Fruit fly (Drosophila melanogaster): Measurements from ENCODE around the gene CG34447.

Gene CG34447

dm6 chr2L:2427384-2428208 is 7.8 kb upstream of the CG34447 start:
- TF ChIP-seq CG11902 (GFP tag; optimal IDR thresholded peaks at IDR 0.05) (no peak), Ets96B (tag; optimal IDR thresholded peaks at IDR 0.05) (no peak), Ets21C (GFP tag; optimal IDR thresholded peaks at IDR 0.05) (no peak), CG7368 (GFP tag; optimal IDR thresholded peaks at IDR 0.05) (no peak), Met (GFP tag; optimal IDR thresholded peaks at IDR 0.05) (no peak), Eip93F (GFP tag; optimal IDR thresholded peaks at IDR 0.05) (no peak), spab (GFP tag; optimal IDR thresholded peaks at IDR 0.05) (no peak), CG10631 (GFP tag; optimal IDR thresholded peaks at IDR 0.05) (no peak), Sox15 (GFP tag; optimal IDR thresholded peaks at IDR 0.05) (no peak), svp (GFP tag) (peak; percentile 58), CG6792 (GFP tag; optimal IDR thresholded peaks at IDR 0.05) (no peak), CG9139 (GFP tag; optimal IDR thresholded peaks at IDR 0.05) (no peak), CG8319 (GFP tag; optimal IDR thresholded peaks at IDR 0.05) (no peak), Gug (GFP tag; IDR thresholded peaks at IDR 0.05) (no peak), Hr4 (GFP tag; optimal IDR thresholded peaks at IDR 0.05) (no peak), CG6276 (GFP tag; optimal IDR thresholded peaks at IDR 0.05) (peak; percentile 25), eg (GFP tag; IDR thresholded peaks at IDR 0.05) (no peak), fd85E (GFP tag; optimal IDR thresholded peaks at IDR 0.05) (no peak), lz (GFP tag; optimal IDR thresholded peaks at IDR 0.05) (no peak), salr (GFP tag; optimal IDR thresholded peaks at IDR 0.05) (no peak), CG8119 (GFP tag; IDR thresholded peaks at IDR 0.05) (peak; percentile 36; the same call in 1 of the 3 replicates), dac (GFP tag; optimal IDR thresholded peaks at IDR 0.05) (no peak), CG16779 (tag; optimal IDR thresholded peaks at IDR 0.05) (no peak), Blimp-1 (GFP tag; optimal IDR thresholded peaks at IDR 0.05) (no peak), CG1621 (tag; optimal IDR thresholded peaks at IDR 0.05) (no peak), CG34406 (GFP tag; optimal IDR thresholded peaks at IDR 0.05) (no peak), achi (GFP tag; optimal IDR thresholded peaks at IDR 0.05) (no peak), vri (GFP tag; optimal IDR thresholded peaks at IDR 0.05) (no peak), CG6808 (GFP tag; optimal IDR thresholded peaks at IDR 0.05) (no peak), fkh (GFP tag; optimal IDR thresholded peaks at IDR 0.05) (no peak), CG10669 (GFP tag; optimal IDR thresholded peaks at IDR 0.05) (no peak), Sox14 (GFP tag; optimal IDR thresholded peaks at IDR 0.05) (no peak), OdsH (GFP tag; optimal IDR thresholded peaks at IDR 0.05) (peak; percentile 2), Eip75B (GFP tag; optimal IDR thresholded peaks at IDR 0.05) (no peak), CG31627 (GFP tag; optimal IDR thresholded peaks at IDR 0.05) (no peak), CG15336 (GFP tag; IDR thresholded peaks at IDR 0.05) (peak; percentile 52; the same call in 1 of the 2 replicates), Hr39 (GFP tag; optimal IDR thresholded peaks at IDR 0.05) (no peak), Sox102F (GFP tag; optimal IDR thresholded peaks at IDR 0.05) (no peak), Eip78C (GFP tag) (peak; percentile 74), CG32006 (GFP tag; optimal IDR thresholded peaks at IDR 0.05) (peak; percentile 65), CG6163 (GFP tag; IDR thresholded peaks at IDR 0.05) (peak; percentile 38; the same call in 2 of the 3 replicates), dsx (GFP tag; optimal IDR thresholded peaks at IDR 0.05; ENCODE audit: poor library complexity, severe bottlenecking) (no peak)
